Fruit fly (Drosophila melanogaster): ENCODE measurements around the gene CG5439.

CG5439 gene

dm6 chr2L:13176701-13177249 lies at the start of gene CG5439, which contains the start of gene Sfmbt (continued):
- TF ChIP-seq zfh2 (GFP tag; optimal IDR thresholded peaks at IDR 0.05) (peak; percentile 94), Six4 (GFP tag; optimal IDR thresholded peaks at IDR 0.05) (peak; percentile 12), CG17802 (tag; optimal IDR thresholded peaks at IDR 0.05) (peak; percentile 43), CG2875 (GFP tag; optimal IDR thresholded peaks at IDR 0.05) (no peak), gsb-n (tag; optimal IDR thresholded peaks at IDR 0.05) (no peak), CoRest (tag; optimal IDR thresholded peaks at IDR 0.05) (peak; percentile 70), CG10267 (tag; optimal IDR thresholded peaks at IDR 0.05) (peak; percentile 97), corto (GFP tag; optimal IDR thresholded peaks at IDR 0.05) (peak; percentile 29), CG31388 (GFP tag; optimal IDR thresholded peaks at IDR 0.05) (peak; percentile 52), disco-r (GFP tag; optimal IDR thresholded peaks at IDR 0.05) (peak; percentile 21), p53 (GFP tag; optimal IDR thresholded peaks at IDR 0.05) (peak; percentile 65), CG14441 (GFP tag; IDR thresholded peaks at IDR 0.05) (peak; percentile 71), wdn (GFP tag; IDR thresholded peaks at IDR 0.05) (0 out of 2 replicates have a peak, but pooled peaks have one; percentile 38), abd-A (tag; optimal IDR thresholded peaks at IDR 0.05) (no peak), wek (GFP tag; optimal IDR thresholded peaks at IDR 0.05) (no peak), E2f1 (GFP tag; IDR thresholded peaks at IDR 0.05) (peak; percentile 61), NC2α (GFP tag; optimal IDR thresholded peaks at IDR 0.05) (no peak), Jarid2 (GFP tag; optimal IDR thresholded peaks at IDR 0.05) (no peak), sisA (GFP tag; IDR thresholded peaks at IDR 0.05) (peak; percentile 77), tgo (GFP tag; IDR thresholded peaks at IDR 0.05) (peak; percentile 75; the same call in 2 of the 3 replicates), CG33213 (GFP tag; optimal IDR thresholded peaks at IDR 0.05) (peak; percentile 40), fd64A (GFP tag; optimal IDR thresholded peaks at IDR 0.05) (no peak), CG1602 (GFP tag; optimal IDR thresholded peaks at IDR 0.05) (peak; percentile 83), Fer2 (tag; optimal IDR thresholded peaks at IDR 0.05) (peak; percentile 57), CG2120 (GFP tag; optimal IDR thresholded peaks at IDR 0.05) (peak; percentile 92), Opbp (GFP tag; IDR thresholded peaks at IDR 0.05; ENCODE audit: partially characterized antibody) (peak; percentile 66; the same call in 2 of the 3 replicates), BEAF-32 (GFP tag; optimal IDR thresholded peaks at IDR 0.05) (peak; percentile 72), dmrt99B (tag; optimal IDR thresholded peaks at IDR 0.05) (no peak), Ssrp (tag; optimal IDR thresholded peaks at IDR 0.05) (peak; percentile 68), CG4328 (GFP tag; optimal IDR thresholded peaks at IDR 0.05) (peak; percentile 68), Lhr (GFP tag; optimal IDR thresholded peaks at IDR 0.05) (peak; percentile 69), CG3847 (GFP tag; IDR thresholded peaks at IDR 0.05) (peak; percentile 81), Dfd (GFP tag; optimal IDR thresholded peaks at IDR 0.05) (no peak), ham (GFP tag; IDR thresholded peaks at IDR 0.05) (no peak), CG9215 (GFP tag; IDR thresholded peaks at IDR 0.05) (peak; percentile 76), sob (GFP tag; IDR thresholded peaks at IDR 0.05) (peak; percentile 81), sens (GFP tag) (peak; percentile 97), ssp (GFP tag; IDR thresholded peaks at IDR 0.05) (peak; percentile 72), CG16863 (GFP tag; optimal IDR thresholded peaks at IDR 0.05) (peak; percentile 69), Dip2 (GFP tag; IDR thresholded peaks at IDR 0.05) (no peak), CG42726 (GFP tag; IDR thresholded peaks at IDR 0.05; ENCODE audit: partially characterized antibody) (peak; percentile 49; the same call in 1 of the 2 replicates), CG12219 (GFP tag; optimal IDR thresholded peaks at IDR 0.05) (no peak), hbn (GFP tag; IDR thresholded peaks at IDR 0.05; ENCODE audit: partially characterized antibody) (no peak), NC2β (GFP tag; optimal IDR thresholded peaks at IDR 0.05) (peak; percentile 57), CG13287 (GFP tag; IDR thresholded peaks at IDR 0.05; ENCODE audit: partially characterized antibody) (peak; percentile 33; the same call in 1 of the 2 replicates), tio (GFP tag; optimal IDR thresholded peaks at IDR 0.05) (no peak), HLH4C (GFP tag; IDR thresholded peaks at IDR 0.05; ENCODE audit: partially characterized antibody) (peak; percentile 62; the same call in 2 of the 3 replicates), CG5180 (GFP tag; optimal IDR thresholded peaks at IDR 0.05) (no peak), CG7928 (GFP tag; optimal IDR thresholded peaks at IDR 0.05) (peak; percentile 100), Mrtf (GFP tag; IDR thresholded peaks at IDR 0.05) (peak; percentile 70)
